Worm (Caenorhabditis elegans) whole organism, L3 larva: ENCODE measurements around the gene lec-9.

Source experiments
- R02D3.7 ChIP-seq: fragments of 150-350 bp; optimal IDR thresholded peaks from 2 replicates; lab custom pipeline; 2014; ENCODE audit warnings: missing biosample characterization, missing genetic modification characterization
- ama-1 ChIP-seq: fragments of 150-350 bp; optimal IDR thresholded peaks from 2 replicates; lab custom pipeline; 2018
- ceh-16 ChIP-seq: sonication (generic microtip); optimal IDR thresholded peaks from 2 replicates; lab custom pipeline; 2017; ENCODE audit warnings: missing biosample characterization, missing genetic modification characterization
- ceh-28 ChIP-seq: fragments of 150-350 bp; optimal IDR thresholded peaks from 2 replicates; lab custom pipeline; 2014; ENCODE audit warnings: missing biosample characterization, missing genetic modification reagents, missing genetic modification characterization
- ceh-82 ChIP-seq: fragments of 150-350 bp; optimal IDR thresholded peaks from 2 replicates; lab custom pipeline; 2014; ENCODE audit warnings: missing biosample characterization, missing genetic modification characterization
- ceh-9 ChIP-seq: sonication (generic microtip); optimal IDR thresholded peaks from 2 replicates; lab custom pipeline; 2018; ENCODE audit warnings: missing biosample characterization, missing genetic modification characterization
- daf-12 ChIP-seq: fragments of 150-350 bp; optimal IDR thresholded peaks from 2 replicates; lab custom pipeline; 2014; ENCODE audit warnings: missing biosample characterization, missing genetic modification reagents, missing genetic modification characterization
- egl-27 ChIP-seq: sonication (generic microtip); optimal IDR thresholded peaks from 4 replicates; lab custom pipeline; 2017; ENCODE audit warnings: missing biosample characterization, missing genetic modification reagents, missing genetic modification characterization
- egl-5 ChIP-seq: fragments of 150-350 bp; optimal IDR thresholded peaks from 2 replicates; lab custom pipeline; 2017; ENCODE audit warnings: missing biosample characterization, missing genetic modification reagents, missing genetic modification characterization, inconsistent platforms
- elt-1 ChIP-seq: fragments of 150-350 bp; optimal IDR thresholded peaks from 2 replicates; lab custom pipeline; 2014; ENCODE audit warnings: missing biosample characterization, missing genetic modification characterization
- elt-2 ChIP-seq: sonication (generic microtip); optimal IDR thresholded peaks from 2 replicates; lab custom pipeline; 2016; ENCODE audit warnings: missing genetic modification reagents, mild to moderate bottlenecking, missing genetic modification characterization, missing compliant biosample characterization
- elt-3 ChIP-seq, 3 experiments: fragments of 150-350 bp in 1 of 3; sonication (generic microtip) in 2 of 3; optimal IDR thresholded peaks; 2 replicates in 2 of 3; 4 replicates in 1 of 3; lab custom pipeline; 2014 to 2017; ENCODE audit warnings: missing biosample characterization in 3 of 3, missing genetic modification characterization in 3 of 3
- fkh-2 ChIP-seq: fragments of 150-350 bp; optimal IDR thresholded peaks from 2 replicates; lab custom pipeline; 2014; ENCODE audit warnings: missing biosample characterization, missing genetic modification reagents, missing genetic modification characterization
- fos-1 ChIP-seq: fragments of 150-350 bp; optimal IDR thresholded peaks from 2 replicates; lab custom pipeline; 2014; ENCODE audit warnings: missing biosample characterization, missing genetic modification characterization
- hmg-11 ChIP-seq: sonication (generic microtip); optimal IDR thresholded peaks from 2 replicates; lab custom pipeline; 2016; ENCODE audit warnings: missing genetic modification characterization, missing compliant biosample characterization
- jun-1 ChIP-seq: fragments of 150-350 bp; optimal IDR thresholded peaks from 2 replicates; lab custom pipeline; 2014; ENCODE audit warnings: missing biosample characterization, missing genetic modification reagents, missing genetic modification characterization
- lin-15B ChIP-seq: fragments of 150-350 bp; optimal IDR thresholded peaks from 2 replicates; lab custom pipeline; 2014; ENCODE audit warnings: missing biosample characterization, missing genetic modification characterization
- lin-39 ChIP-seq: fragments of 150-350 bp; optimal IDR thresholded peaks from 2 replicates; lab custom pipeline; 2018; ENCODE audit warnings: missing biosample characterization, missing genetic modification reagents, missing genetic modification characterization
- lsy-12 ChIP-seq: sonication (generic microtip); optimal IDR thresholded peaks from 2 replicates; lab custom pipeline; 2016; ENCODE audit warnings: mild to moderate bottlenecking, missing genetic modification characterization, missing compliant biosample characterization
- nfya-1 ChIP-seq: sonication (generic microtip); optimal IDR thresholded peaks from 2 replicates; lab custom pipeline; 2017; ENCODE audit warnings: missing genetic modification characterization, mild to moderate bottlenecking, missing compliant biosample characterization, antibody characterized with exemption, moderate library complexity; ENCODE audit not compliant: insufficient read depth
- nhr-23 ChIP-seq: fragments of 150-350 bp; optimal IDR thresholded peaks from 2 replicates; lab custom pipeline; 2014; ENCODE audit warnings: missing biosample characterization, missing genetic modification reagents, missing genetic modification characterization
- nhr-28 ChIP-seq: fragments of 150-350 bp; optimal IDR thresholded peaks from 2 replicates; lab custom pipeline; 2014; ENCODE audit warnings: missing biosample characterization, missing genetic modification characterization
- nhr-43 ChIP-seq: sonication (generic microtip); optimal IDR thresholded peaks from 2 replicates; lab custom pipeline; 2016; ENCODE audit warnings: mild to moderate bottlenecking, missing genetic modification characterization, missing compliant biosample characterization; ENCODE audit not compliant: poor library complexity, severe bottlenecking
- nhr-77 ChIP-seq: fragments of 150-350 bp; optimal IDR thresholded peaks from 2 replicates; lab custom pipeline; 2014; ENCODE audit warnings: missing biosample characterization, missing genetic modification characterization
- pha-4 ChIP-seq: fragments of 150-350 bp; optimal IDR thresholded peaks from 2 replicates; lab custom pipeline; 2014; ENCODE audit warnings: missing biosample characterization, missing genetic modification reagents, missing genetic modification characterization
- pqm-1 ChIP-seq: fragments of 150-350 bp; optimal IDR thresholded peaks from 2 replicates; lab custom pipeline; 2017; ENCODE audit warnings: missing biosample characterization, missing genetic modification characterization, inconsistent platforms
- sea-2 ChIP-seq: fragments of 150-350 bp; sonication (generic microtip); optimal IDR thresholded peaks from 4 replicates; lab custom pipeline; 2014; ENCODE audit warnings: missing biosample characterization, missing genetic modification reagents, missing genetic modification characterization
- skn-1 ChIP-seq: fragments of 150-350 bp; optimal IDR thresholded peaks from 2 replicates; lab custom pipeline; 2014; ENCODE audit warnings: missing biosample characterization, missing genetic modification characterization
- snpc-4 ChIP-seq: fragments of 150-350 bp; optimal IDR thresholded peaks from 2 replicates; lab custom pipeline; 2014; ENCODE audit warnings: missing biosample characterization, missing genetic modification characterization
- tbx-2 ChIP-seq: sonication (generic microtip); optimal IDR thresholded peaks from 2 replicates; lab custom pipeline; 2016; ENCODE audit warnings: mild to moderate bottlenecking, missing genetic modification characterization, missing compliant biosample characterization
- zag-1 ChIP-seq: fragments of 150-350 bp; optimal IDR thresholded peaks from 2 replicates; lab custom pipeline; 2014; ENCODE audit warnings: missing biosample characterization, missing genetic modification characterization
- ztf-4 ChIP-seq: fragments of 150-350 bp; optimal IDR thresholded peaks from 2 replicates; lab custom pipeline; 2014; ENCODE audit warnings: missing biosample characterization, missing genetic modification characterization

lec-9 gene

DNA sequence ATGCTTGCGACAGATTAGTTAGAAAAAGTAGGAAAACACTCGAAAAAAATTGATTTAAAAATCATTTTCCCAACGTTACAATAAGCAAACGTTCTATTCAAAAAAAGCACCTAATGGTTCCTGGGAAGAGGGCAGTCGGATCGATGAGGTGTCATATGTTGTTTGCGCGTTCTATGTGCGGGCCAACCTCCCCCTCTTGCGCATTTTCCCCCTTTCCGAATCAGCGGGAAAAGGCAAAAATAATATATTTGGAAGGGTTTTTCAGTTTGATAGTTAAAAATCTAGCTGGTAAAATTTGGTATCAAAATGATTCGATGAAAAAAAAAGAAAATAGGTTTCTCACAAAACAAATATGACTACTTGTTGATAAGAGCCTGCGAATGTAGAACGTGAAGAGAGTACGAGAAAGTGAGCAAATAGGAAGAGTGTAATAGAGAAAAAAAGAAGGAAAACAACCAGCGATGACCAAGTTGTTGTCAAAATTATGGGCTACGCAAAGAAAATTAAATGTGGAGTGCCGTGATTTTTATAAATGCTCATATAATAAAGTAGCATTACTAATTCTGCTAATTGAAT lies 10.2 kb downstream of the lec-9 start:
- peak; percentile 40 for TF ChIP-seq elt-1 (tag; lab: Kevin White, UChicago)
- TF ChIP-seq skn-1 (tag; lab: Kevin White, UChicago), result no peak
- TF ChIP-seq pha-4 (tag; lab: Kevin White, UChicago), result peak; percentile 73
- TF ChIP-seq fkh-2, result no peak
- TF ChIP-seq nfya-1, result peak; percentile 71
- TF ChIP-seq tbx-2, result peak; percentile 13
- peak; percentile 45 for TF ChIP-seq ceh-28 (tag; lab: Kevin White, UChicago)
- peak; percentile 85 for TF ChIP-seq hmg-11 (tag; lab: Kevin White, UChicago)
- TF ChIP-seq sea-2 (GFP tag; lab: Kevin White, UChicago), result no peak
- no peak for TF ChIP-seq nhr-28
- TF ChIP-seq daf-12, result no peak
- TF ChIP-seq nhr-43 (tag; lab: Kevin White, UChicago), result no peak
- peak; percentile 38 for TF ChIP-seq elt-2
- no peak for TF ChIP-seq ama-1 (lab: Kevin White, UChicago)
- no peak for TF ChIP-seq fos-1 (tag; lab: Kevin White, UChicago)
- TF ChIP-seq egl-5 (tag; lab: Kevin White, UChicago), result peak; percentile 28
- no peak for TF ChIP-seq ceh-82 (tag; lab: Kevin White, UChicago)
- TF ChIP-seq pqm-1 (tag; lab: Kevin White, UChicago), result peak; percentile 19
- peak; percentile 33 for TF ChIP-seq snpc-4
- TF ChIP-seq nhr-77 (tag; lab: Kevin White, UChicago), result no peak
- no peak for TF ChIP-seq egl-27 (tag; lab: Kevin White, UChicago)
- TF ChIP-seq lin-39 (tag; lab: Kevin White, UChicago), result peak; percentile 60
- TF ChIP-seq ceh-16 (tag; lab: Kevin White, UChicago), result no peak
- peak; percentile 41 for TF ChIP-seq nhr-23 (tag; lab: Kevin White, UChicago)
- TF ChIP-seq lin-15B (tag; lab: Kevin White, UChicago), result peak; percentile 60
- no peak for TF ChIP-seq jun-1 (tag; lab: Kevin White, UChicago)
- TF ChIP-seq, all 47 proteins: peak for 13

DNA sequence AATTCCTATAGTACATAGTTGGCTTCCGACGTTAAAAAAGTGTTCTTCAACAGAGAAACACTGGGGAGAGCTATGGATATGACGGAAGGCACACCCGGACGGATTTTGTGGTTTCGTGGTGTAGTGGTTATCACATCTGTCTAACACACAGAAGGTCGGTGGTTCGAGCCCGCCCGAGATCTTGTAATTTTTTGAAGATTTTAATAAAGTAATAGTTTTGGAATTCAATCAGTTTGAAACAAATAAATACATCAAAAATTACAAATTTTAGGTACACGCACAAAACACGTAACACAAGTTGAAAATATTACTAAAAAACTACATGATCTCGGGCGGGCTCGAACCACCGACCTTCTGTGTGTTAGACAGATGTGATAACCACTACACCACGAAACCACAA lies 10.9 kb downstream of the lec-9 start:
- TF ChIP-seq tbx-2 (no peak), nfya-1 (peak; percentile 23)

DNA sequence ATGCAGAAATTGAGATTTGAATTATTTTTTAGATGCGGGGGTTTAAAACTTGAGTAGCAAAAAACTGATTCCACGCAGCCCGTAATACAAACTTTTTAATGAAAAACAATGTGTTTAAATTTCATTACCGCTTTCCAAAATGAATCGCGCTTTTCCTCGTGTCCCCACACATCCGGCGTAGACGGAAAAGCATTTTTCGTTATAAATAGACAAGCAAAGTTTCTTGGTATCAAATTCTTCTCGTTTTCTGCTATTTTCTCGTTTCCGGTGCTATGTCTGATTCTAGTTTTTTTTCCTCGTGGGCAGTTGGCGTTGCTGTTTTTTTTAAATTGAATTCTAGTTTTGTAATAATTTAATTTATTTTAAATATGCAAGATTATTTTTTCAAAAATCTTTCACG lies 12.7 kb downstream of the lec-9 start:
- no peak for TF ChIP-seq ztf-4 (tag; lab: Kevin White, UChicago)
- no peak for TF ChIP-seq egl-5 (tag; lab: Kevin White, UChicago)
- no peak for TF ChIP-seq fkh-2
- TF ChIP-seq daf-12, result no peak

DNA sequence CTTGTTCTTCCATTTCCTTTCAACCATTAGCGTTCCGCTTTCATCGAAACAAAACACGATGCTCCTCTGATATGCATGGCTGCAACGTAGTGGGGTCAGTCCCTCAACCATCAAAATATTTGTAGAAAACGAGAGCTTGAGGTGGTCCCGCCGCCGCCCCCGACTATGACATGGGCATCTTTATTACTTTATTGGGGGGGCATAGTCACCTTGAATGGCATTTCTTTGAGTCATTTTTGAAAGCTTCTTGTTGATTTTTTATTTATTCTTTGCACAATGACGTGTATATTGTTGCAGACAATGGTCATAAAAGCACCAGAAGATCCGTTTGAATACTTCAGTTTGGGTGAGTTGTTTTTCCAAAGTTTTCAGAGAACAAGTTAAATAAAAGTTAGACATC lies 14.0 kb downstream of the lec-9 start, which contains the start of gene ncs-7:
Gene ncs-7, plus strand, starts transcription at position 301 of the 400 bp plus-strand sequence.
- no peak for TF ChIP-seq ama-1 (lab: Kevin White, UChicago)
- TF ChIP-seq pqm-1 (tag; lab: Kevin White, UChicago), result no peak
- no peak for TF ChIP-seq hmg-11 (tag; lab: Kevin White, UChicago)
- TF ChIP-seq ceh-28 (tag; lab: Kevin White, UChicago), result no peak

DNA sequence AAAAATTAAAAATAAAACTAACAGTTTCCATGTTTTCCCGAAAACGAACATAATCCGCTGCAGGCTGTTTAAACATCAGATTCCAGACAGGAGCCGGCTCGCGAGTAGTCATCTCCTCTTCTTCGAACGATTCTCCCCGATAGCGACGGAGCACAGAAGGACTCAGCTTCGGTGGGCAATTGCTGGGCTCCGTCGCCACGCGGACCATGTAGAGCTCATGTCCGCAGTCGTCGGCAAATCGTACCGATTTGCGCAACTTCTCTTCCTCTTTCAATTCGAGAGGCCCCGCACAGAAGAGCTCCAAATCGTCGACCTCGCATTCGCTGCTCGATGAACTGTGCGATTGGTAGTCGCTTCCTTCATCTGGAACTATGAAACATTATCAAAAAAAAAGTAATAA lies 25.0 kb downstream of the lec-9 start:
- TF ChIP-seq R02D3.7 (tag; lab: Kevin White, UChicago) (no peak), ceh-9 (no peak), lsy-12 (tag; lab: Kevin White, UChicago) (no peak), nhr-28 (no peak), elt-3 (tag; optimal IDR thresholded peaks at IDR 0.05; lab: Kevin White, UChicago) (no peak), fkh-2 (no peak)

DNA sequence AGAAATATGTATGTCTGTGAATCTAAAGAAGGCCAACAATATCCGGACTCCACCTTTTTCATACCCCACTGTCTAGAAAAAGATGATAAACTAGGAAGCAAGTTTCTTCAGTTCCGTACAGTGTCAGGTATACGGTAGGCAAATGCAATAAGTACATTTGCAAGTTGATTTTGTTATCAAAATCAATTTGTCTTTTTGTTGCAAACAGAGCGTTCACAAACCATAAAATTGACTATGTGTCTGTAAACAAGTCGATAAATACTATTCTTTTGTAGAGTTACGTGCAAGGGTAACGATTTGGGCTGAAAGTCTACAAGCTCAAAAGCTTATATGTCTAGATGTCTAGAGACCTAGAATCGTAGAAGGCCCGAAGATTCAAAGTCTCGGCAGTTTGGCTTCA lies 25.4 kb downstream of the lec-9 start:
- TF ChIP-seq lin-39 (tag; lab: Kevin White, UChicago) (no peak), lsy-12 (tag; lab: Kevin White, UChicago) (no peak), ceh-16 (tag; lab: Kevin White, UChicago) (no peak), jun-1 (tag; lab: Kevin White, UChicago) (no peak), zag-1 (tag; lab: Kevin White, UChicago) (no peak), nhr-77 (tag; lab: Kevin White, UChicago) (no peak), elt-3 (tag; optimal IDR thresholded peaks at IDR 0.05; lab: Kevin White, UChicago) (no peak), nfya-1 (no peak), egl-5 (tag; lab: Kevin White, UChicago) (no peak)
